Fruit fly (Drosophila melanogaster) whole organism, adult: ENCODE measurements around the gene Art9.
A peak's percentile ranks its signal among the peaks of the same experiment; 100 is the strongest.

Experiments used
- CG11617 ChIP-seq: fragments of 200-800 bp; sonication (Bioruptor generic); optimal IDR thresholded peaks from 2 replicates; lab custom pipeline; 2017; ENCODE audit warnings: mild to moderate bottlenecking, missing biosample characterization, missing genetic modification reagents, missing genetic modification characterization
- CG12768 ChIP-seq: fragments of 200-800 bp; sonication (Bioruptor generic); optimal IDR thresholded peaks from 2 replicates; lab custom pipeline; 2017; ENCODE audit warnings: missing biosample characterization, missing genetic modification characterization, mild to moderate bottlenecking, moderate library complexity, missing genetic modification reagents
- CG14711 ChIP-seq: fragments of 200-800 bp; sonication (Bioruptor generic); optimal IDR thresholded peaks from 2 replicates; lab custom pipeline; 2018; ENCODE audit warnings: missing biosample characterization, mild to moderate bottlenecking, missing genetic modification characterization, moderate library complexity
- CG1620 ChIP-seq: fragments of 200-800 bp; sonication (Bioruptor generic); optimal IDR thresholded peaks from 2 replicates; lab custom pipeline; 2016; ENCODE audit warnings: missing biosample characterization, missing genetic modification characterization
- CG33017 ChIP-seq: fragments of 200-800 bp; sonication (Bioruptor generic); optimal IDR thresholded peaks from 2 replicates; lab custom pipeline; 2018; ENCODE audit warnings: missing biosample characterization, mild to moderate bottlenecking, missing genetic modification characterization, moderate library complexity
- CG5204 ChIP-seq: fragments of 200-800 bp; sonication (Bioruptor generic); optimal IDR thresholded peaks from 2 replicates; lab custom pipeline; 2016; ENCODE audit warnings: missing biosample characterization, missing genetic modification characterization
- CG7045 ChIP-seq: fragments of 200-800 bp; sonication (Bioruptor generic); optimal IDR thresholded peaks from 2 replicates; lab custom pipeline; 2017; ENCODE audit warnings: missing biosample characterization, mild to moderate bottlenecking, missing genetic modification characterization
- CG7101 ChIP-seq: fragments of 200-800 bp; sonication (Bioruptor generic); optimal IDR thresholded peaks from 2 replicates; lab custom pipeline; 2018; ENCODE audit warnings: missing biosample characterization, mild to moderate bottlenecking, missing genetic modification characterization, moderate library complexity
- Clk ChIP-seq: fragments of 200-800 bp; sonication (Bioruptor generic); optimal IDR thresholded peaks from 2 replicates; lab custom pipeline; 2017; ENCODE audit warnings: missing biosample characterization, missing genetic modification characterization
- Crg-1 ChIP-seq: fragments of 200-800 bp; sonication (Bioruptor generic); optimal IDR thresholded peaks from 2 replicates; lab custom pipeline; 2016; ENCODE audit warnings: missing biosample characterization, missing genetic modification characterization
- Hr96 ChIP-seq: fragments of 200-800 bp; sonication (Bioruptor generic); optimal IDR thresholded peaks from 2 replicates; lab custom pipeline; 2016; ENCODE audit warnings: missing biosample characterization, missing genetic modification characterization
- Mnt ChIP-seq: fragments of 200-800 bp; sonication (Bioruptor generic); optimal IDR thresholded peaks from 2 replicates; lab custom pipeline; 2016; ENCODE audit warnings: missing biosample characterization, mild to moderate bottlenecking, missing genetic modification characterization
- bab1 ChIP-seq: fragments of 200-800 bp; sonication (Bioruptor generic); optimal IDR thresholded peaks from 3 replicates; lab custom pipeline; 2019; ENCODE audit warnings: missing biosample characterization, mild to moderate bottlenecking, missing genetic modification characterization, moderate library complexity
- cic ChIP-seq: fragments of 200-800 bp; sonication (Bioruptor generic); optimal IDR thresholded peaks from 2 replicates; lab custom pipeline; 2017; ENCODE audit warnings: missing biosample characterization, mild to moderate bottlenecking, missing genetic modification characterization, moderate library complexity
- cnc ChIP-seq, 2 experiments: fragments of >200 bp; optimal IDR thresholded peaks; 2 replicates each; lab custom pipeline; 2017
- kay ChIP-seq: fragments of 200-800 bp; sonication (Bioruptor generic); peaks from one replicate; lab custom pipeline; 2016; ENCODE audit warnings: missing biosample characterization, missing genetic modification characterization, borderline replicate concordance
- ovo ChIP-seq: fragments of 200-800 bp; sonication (Bioruptor generic); optimal IDR thresholded peaks from 2 replicates; lab custom pipeline; 2016; ENCODE audit warnings: missing biosample characterization, missing genetic modification characterization
- pad ChIP-seq: fragments of 200-800 bp; sonication (Bioruptor generic); optimal IDR thresholded peaks from 3 replicates; lab custom pipeline; 2017; ENCODE audit warnings: missing biosample characterization, missing genetic modification characterization, mild to moderate bottlenecking, moderate library complexity, missing genetic modification reagents
- tj ChIP-seq: fragments of 200-800 bp; sonication (Bioruptor generic); optimal IDR thresholded peaks from 3 replicates; lab custom pipeline; 2017; ENCODE audit warnings: missing biosample characterization, mild to moderate bottlenecking, missing genetic modification characterization, moderate library complexity
- toe ChIP-seq: fragments of 200-800 bp; sonication (Bioruptor generic); optimal IDR thresholded peaks from 2 replicates; lab custom pipeline; 2016; ENCODE audit warnings: missing biosample characterization, missing genetic modification characterization

Gene Art9

dm6 chr3R:13943360-13943759, at the start of gene Art9:
Art9 (minus strand) TSS chr3R:13943460.
- no peak for TF ChIP-seq toe (GFP tag; lab: Kevin White, UChicago)
- no peak for TF ChIP-seq ovo (GFP tag; lab: Kevin White, UChicago)
- no peak for TF ChIP-seq CG11617 (GFP tag; lab: Kevin White, UChicago)
- no peak for TF ChIP-seq Crg-1 (GFP tag; lab: Kevin White, UChicago)
- no peak for TF ChIP-seq pad (GFP tag; lab: Kevin White, UChicago)
- TF ChIP-seq cnc (optimal IDR thresholded peaks at IDR 0.05; lab: Kevin White, UChicago) = no peak

- no peak for TF ChIP-seq CG1620 (GFP tag; lab: Kevin White, UChicago)
- TF ChIP-seq toe (GFP tag; lab: Kevin White, UChicago) = no peak
- TF ChIP-seq CG12768 = no peak
- no peak for TF ChIP-seq cnc (optimal IDR thresholded peaks at IDR 0.05; lab: Kevin White, UChicago)
Measured at dm6 chr3R:13992126-13992535, 48.9 kb upstream of the Art9 start.

dm6 chr3R:13990109-13990508, 46.8 kb upstream of the Art9 start:
- TF ChIP-seq CG1620 (GFP tag; lab: Kevin White, UChicago) (no peak), tj (GFP tag; lab: Kevin White, UChicago) (no peak), Hr96 (GFP tag; lab: Kevin White, UChicago) (no peak), Mnt (no peak), CG7045 (GFP tag; lab: Kevin White, UChicago) (no peak)

dm6 chr3R:13989453-13989852, 46.2 kb upstream of the Art9 start:
- TF ChIP-seq CG14711 (no peak), CG12768 (no peak), bab1 (GFP tag; lab: Kevin White, UChicago) (no peak), CG11617 (GFP tag; lab: Kevin White, UChicago) (no peak), CG1620 (GFP tag; lab: Kevin White, UChicago) (no peak), Mnt (no peak), Hr96 (GFP tag; lab: Kevin White, UChicago) (no peak), CG33017 (tag; lab: Kevin White, UChicago) (no peak), CG7101 (tag; lab: Kevin White, UChicago) (no peak), tj (GFP tag; lab: Kevin White, UChicago) (no peak), CG5204 (GFP tag; lab: Kevin White, UChicago) (no peak), ovo (GFP tag; lab: Kevin White, UChicago) (no peak), kay (GFP tag; lab: Kevin White, UChicago) (no peak), CG7045 (GFP tag; lab: Kevin White, UChicago) (no peak)

dm6 chr3R:13988923-13989436, 45.7 kb upstream of the Art9 start:
- TF ChIP-seq cnc (optimal IDR thresholded peaks at IDR 0.05; lab: Kevin White, UChicago) = no peak

- TF ChIP-seq kay (GFP tag; lab: Kevin White, UChicago) = peak; percentile 57
- no peak for TF ChIP-seq CG1620 (GFP tag; lab: Kevin White, UChicago)
Measured at dm6 chr3R:13986648-13987047, 43.4 kb upstream of the Art9 start.

dm6 chr3R:13984922-13985581, 41.8 kb upstream of the Art9 start:
- TF ChIP-seq CG11617 (GFP tag; lab: Kevin White, UChicago) (no peak), kay (GFP tag; lab: Kevin White, UChicago) (no peak), tj (GFP tag; lab: Kevin White, UChicago) (no peak), CG12768 (peak; percentile 14), Hr96 (GFP tag; lab: Kevin White, UChicago) (no peak), CG14711 (peak; percentile 23), cnc (optimal IDR thresholded peaks at IDR 0.05; lab: Kevin White, UChicago) (no peak), CG33017 (tag; lab: Kevin White, UChicago) (peak; percentile 9), CG1620 (GFP tag; lab: Kevin White, UChicago) (no peak), Mnt (no peak), toe (GFP tag; lab: Kevin White, UChicago) (no peak), CG5204 (GFP tag; lab: Kevin White, UChicago) (no peak), pad (GFP tag; lab: Kevin White, UChicago) (no peak), cic (GFP tag; lab: Kevin White, UChicago) (no peak), Crg-1 (GFP tag; lab: Kevin White, UChicago) (no peak), bab1 (GFP tag; lab: Kevin White, UChicago) (no peak), CG7101 (tag; lab: Kevin White, UChicago) (peak; percentile 61), Clk (no peak), ovo (GFP tag; lab: Kevin White, UChicago) (no peak), CG7045 (GFP tag; lab: Kevin White, UChicago) (peak; percentile 18)
